Fruit fly (Drosophila melanogaster) whole organism, pupa: ENCODE measurements around the gene TfAP-2.

Source experiments
- CG10348 ChIP-seq: fragments of 200-800 bp; sonication (Bioruptor generic); IDR thresholded peaks from 2 replicates; pipeline ENCODE4 v1.3.6; 2022; ENCODE audit warnings: missing biosample characterization, missing genetic modification characterization
- CG12605 ChIP-seq: fragments of 200-800 bp; sonication (Bioruptor generic); IDR thresholded peaks from 2 replicates; pipeline ENCODE4 v1.3.6; 2022; ENCODE audit warnings: missing biosample characterization, missing genetic modification characterization
- CG13204 ChIP-seq: fragments of 200-800 bp; sonication (Bioruptor generic); optimal IDR thresholded peaks from 2 replicates; lab custom pipeline; 2018; ENCODE audit warnings: missing biosample characterization, mild to moderate bottlenecking, missing genetic modification characterization, moderate library complexity
- CG14655 ChIP-seq: fragments of 200-800 bp; sonication (Bioruptor generic); optimal IDR thresholded peaks from 3 replicates; lab custom pipeline; 2017; ENCODE audit warnings: mild to moderate bottlenecking, missing biosample characterization, missing genetic modification reagents, missing genetic modification characterization
- CG15710 ChIP-seq: fragments of 200-800 bp; sonication (Bioruptor generic); optimal IDR thresholded peaks from 2 replicates; lab custom pipeline; 2018; ENCODE audit warnings: missing biosample characterization, mild to moderate bottlenecking, missing genetic modification characterization, moderate library complexity
- CG17806 ChIP-seq: fragments of 200-800 bp; sonication (Bioruptor generic); optimal IDR thresholded peaks from 2 replicates; lab custom pipeline; 2018; ENCODE audit warnings: missing biosample characterization, mild to moderate bottlenecking, missing genetic modification characterization, moderate library complexity
- CG32121 ChIP-seq: fragments of 200-800 bp; sonication (Bioruptor generic); IDR thresholded peaks from 2 replicates; pipeline ENCODE4 v1.3.6; 2022; ENCODE audit warnings: missing biosample characterization, missing genetic modification characterization
- CG34367 ChIP-seq: fragments of 200-800 bp; sonication (Bioruptor generic); optimal IDR thresholded peaks from 2 replicates; lab custom pipeline; 2018; ENCODE audit warnings: missing biosample characterization, mild to moderate bottlenecking, missing genetic modification characterization
- CG4496 ChIP-seq: fragments of 200-800 bp; sonication (Bioruptor generic); IDR thresholded peaks from 3 replicates; pipeline ENCODE4 v1.3.6; 2022; ENCODE audit warnings: missing biosample characterization, missing genetic modification characterization
- CG8159 ChIP-seq: fragments of 200-800 bp; sonication (Bioruptor generic); optimal IDR thresholded peaks from 3 replicates; lab custom pipeline; 2018; ENCODE audit warnings: missing biosample characterization, mild to moderate bottlenecking, missing genetic modification characterization, moderate library complexity
- CG8301 ChIP-seq: fragments of 200-800 bp; sonication (Bioruptor generic); optimal IDR thresholded peaks from 2 replicates; lab custom pipeline; 2018; ENCODE audit warnings: missing biosample characterization, mild to moderate bottlenecking, missing genetic modification characterization
- CG9948 ChIP-seq: fragments of 200-800 bp; sonication (Bioruptor generic); optimal IDR thresholded peaks from 2 replicates; lab custom pipeline; 2018; ENCODE audit warnings: missing biosample characterization, mild to moderate bottlenecking, missing genetic modification characterization, moderate library complexity
- D1 ChIP-seq: fragments of 200-800 bp; sonication (Bioruptor generic); optimal IDR thresholded peaks from 2 replicates; lab custom pipeline; 2018; ENCODE audit warnings: missing biosample characterization, mild to moderate bottlenecking, missing genetic modification characterization, moderate library complexity
- EcR ChIP-seq: fragments of 200-800 bp; sonication (Bioruptor generic); optimal IDR thresholded peaks from 3 replicates; lab custom pipeline; 2019; ENCODE audit warnings: missing biosample characterization, missing genetic modification characterization, mild to moderate bottlenecking, moderate library complexity, missing genetic modification reagents
- Ets98B ChIP-seq: fragments of 200-800 bp; sonication (Bioruptor generic); IDR thresholded peaks from 2 replicates; pipeline ENCODE4 v1.3.6; 2022; ENCODE audit warnings: missing biosample characterization, missing genetic modification characterization
- Pif1A ChIP-seq: fragments of 200-800 bp; sonication (Bioruptor generic); optimal IDR thresholded peaks from 3 replicates; lab custom pipeline; 2016; ENCODE audit warnings: missing biosample characterization, missing genetic modification characterization
- Pif1B ChIP-seq: fragments of 200-800 bp; sonication (Bioruptor generic); optimal IDR thresholded peaks from 3 replicates; lab custom pipeline; 2016; ENCODE audit warnings: missing biosample characterization, missing genetic modification characterization
- Snoo ChIP-seq: fragments of 200-800 bp; sonication (Bioruptor generic); optimal IDR thresholded peaks from 3 replicates; lab custom pipeline; 2017; ENCODE audit warnings: missing biosample characterization, mild to moderate bottlenecking, missing genetic modification characterization, inconsistent platforms
- fd96Ca ChIP-seq: fragments of 200-800 bp; sonication (Bioruptor generic); IDR thresholded peaks from 3 replicates; pipeline ENCODE4 v1.3.6; 2022; ENCODE audit warnings: missing biosample characterization, missing genetic modification characterization
- gl ChIP-seq: fragments of 200-800 bp; sonication (Bioruptor generic); optimal IDR thresholded peaks from 2 replicates; lab custom pipeline; 2018; ENCODE audit warnings: missing biosample characterization, mild to moderate bottlenecking, missing genetic modification characterization
- rn ChIP-seq: fragments of 200-800 bp; sonication (Bioruptor generic); IDR thresholded peaks from 2 replicates; pipeline ENCODE4 v1.3.6; 2022; ENCODE audit warnings: missing biosample characterization, missing genetic modification characterization

The TfAP-2 gene

DNA sequence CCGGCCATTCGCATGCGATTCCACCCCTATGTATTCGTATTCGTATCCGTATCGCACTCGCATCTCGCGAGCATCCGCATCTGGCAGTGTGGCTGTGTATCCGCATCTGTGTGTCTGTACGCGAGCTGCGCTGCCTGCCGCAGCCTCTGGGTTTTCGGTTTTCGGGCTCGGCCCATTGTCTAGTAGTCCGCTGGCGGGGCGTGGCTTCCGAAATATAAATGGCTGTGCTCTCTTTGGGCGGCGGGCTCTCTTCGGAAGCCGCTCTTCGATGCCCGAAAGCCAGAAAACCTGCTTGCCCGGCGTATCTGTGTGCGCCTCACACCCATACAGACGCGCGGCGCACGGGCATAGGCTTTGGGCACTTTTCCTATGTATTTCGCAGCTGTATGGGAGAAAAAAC lies 11.7 kb downstream of the TfAP-2 start:
- TF ChIP-seq rn (no peak), CG13204 (peak; percentile 46)

DNA sequence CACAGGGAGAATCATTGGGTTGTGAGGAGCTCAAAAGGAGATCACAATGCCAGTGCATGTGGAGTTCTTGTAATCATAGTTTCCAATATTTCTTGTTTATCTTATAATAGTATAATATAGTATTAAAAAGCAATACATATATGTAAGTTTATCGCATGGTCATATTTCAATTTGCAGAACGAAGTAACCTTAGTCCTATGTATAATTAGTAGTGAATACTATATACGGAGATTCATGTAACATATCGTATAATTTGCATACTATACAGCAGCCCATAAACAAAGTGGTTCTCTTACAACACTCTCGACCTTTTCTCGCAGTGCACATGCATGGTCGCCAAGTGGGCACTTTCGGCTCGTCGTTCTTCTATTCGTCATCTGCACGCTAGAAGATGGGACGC lies 15.6 kb downstream of the TfAP-2 start:
- TF ChIP-seq CG13204 (no peak), Snoo (tag; lab: Kevin White, UChicago) (no peak), CG8301 (tag; lab: Kevin White, UChicago) (no peak), rn (no peak), Ets98B (GFP tag; lab: Robert Waterston, UW) (no peak), CG8159 (no peak), CG15710 (tag; lab: Kevin White, UChicago) (peak; percentile 36), Pif1A (no peak), CG32121 (GFP tag; lab: Robert Waterston, UW) (no peak), CG17806 (tag; lab: Kevin White, UChicago) (peak; percentile 51), EcR (GFP tag; lab: Kevin White, UChicago) (no peak), CG34367 (tag; lab: Kevin White, UChicago) (peak; percentile 22), CG10348 (GFP tag; lab: Robert Waterston, UW) (no peak), gl (tag; lab: Kevin White, UChicago) (no peak), CG4496 (no peak), CG9948 (peak; percentile 65), fd96Ca (GFP tag; lab: Robert Waterston, UW) (no peak), CG14655 (GFP tag; lab: Kevin White, UChicago) (peak; percentile 55), D1 (tag; lab: Kevin White, UChicago) (no peak), Pif1B (GFP tag; lab: Kevin White, UChicago) (no peak), CG12605 (no peak)

DNA sequence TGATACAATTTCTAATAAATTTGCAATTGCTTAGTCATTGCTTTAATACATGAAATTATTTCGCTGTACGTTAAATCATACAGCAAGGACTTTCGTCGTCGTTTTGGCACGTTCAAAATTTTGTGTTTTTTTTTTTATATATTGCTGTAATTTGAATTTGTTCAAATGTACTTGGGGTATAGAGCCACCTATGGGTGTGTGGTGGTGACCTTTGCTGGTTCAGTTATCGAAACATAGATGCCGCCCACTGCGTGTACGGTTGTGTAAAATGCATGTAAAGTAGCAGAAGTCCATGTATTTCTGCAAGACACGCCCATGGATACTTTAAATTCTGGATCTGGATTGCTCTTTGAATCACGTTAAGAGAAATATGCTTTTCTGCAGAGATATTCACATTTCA lies 17.6 kb downstream of the TfAP-2 start:
- TF ChIP-seq D1 (tag; lab: Kevin White, UChicago) (peak; percentile 88), CG8159 (no peak)

DNA sequence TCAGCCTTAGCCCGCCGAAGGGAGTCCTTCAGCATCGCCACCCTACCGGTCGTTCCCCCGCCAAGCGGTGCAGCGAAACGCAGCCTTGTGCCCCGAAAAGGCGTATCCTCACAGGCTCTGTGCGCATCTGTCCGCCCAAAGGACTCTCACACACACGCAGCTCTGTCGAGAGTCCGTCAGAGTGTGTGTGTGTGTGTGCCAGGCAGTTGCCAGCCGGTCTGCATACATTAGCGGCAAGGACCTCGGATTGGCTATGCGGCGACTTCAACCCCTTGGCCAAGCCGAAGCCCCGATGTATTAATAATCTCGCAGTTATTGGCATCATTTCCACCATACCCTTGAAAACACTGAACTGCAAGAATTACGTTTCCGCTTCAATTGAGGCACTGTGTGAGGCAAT lies 23.9 kb downstream of the TfAP-2 start:
- TF ChIP-seq CG8159, result no peak

- TF ChIP-seq CG34367 (tag; lab: Kevin White, UChicago) (no peak), Pif1B (GFP tag; lab: Kevin White, UChicago) (no peak), D1 (tag; lab: Kevin White, UChicago) (no peak), CG9948 (no peak), CG8159 (no peak), fd96Ca (GFP tag; lab: Robert Waterston, UW) (no peak), CG4496 (no peak), CG8301 (tag; lab: Kevin White, UChicago) (no peak), Snoo (tag; lab: Kevin White, UChicago) (no peak), CG13204 (no peak), Pif1A (no peak), rn (no peak), CG17806 (tag; lab: Kevin White, UChicago) (no peak), CG14655 (GFP tag; lab: Kevin White, UChicago) (no peak), CG10348 (GFP tag; lab: Robert Waterston, UW) (no peak), CG12605 (no peak), CG15710 (tag; lab: Kevin White, UChicago) (no peak), CG32121 (GFP tag; lab: Robert Waterston, UW) (no peak)
Measured at dm6 chr3L:21617354-21617753, 30.7 kb downstream of the TfAP-2 start, which contains the start of the genes S1P and CG11307. TSS of gene S1P (minus strand) at chr3L:21617376. TSS of gene CG11307 (plus strand) at chr3L:21617623.

DNA sequence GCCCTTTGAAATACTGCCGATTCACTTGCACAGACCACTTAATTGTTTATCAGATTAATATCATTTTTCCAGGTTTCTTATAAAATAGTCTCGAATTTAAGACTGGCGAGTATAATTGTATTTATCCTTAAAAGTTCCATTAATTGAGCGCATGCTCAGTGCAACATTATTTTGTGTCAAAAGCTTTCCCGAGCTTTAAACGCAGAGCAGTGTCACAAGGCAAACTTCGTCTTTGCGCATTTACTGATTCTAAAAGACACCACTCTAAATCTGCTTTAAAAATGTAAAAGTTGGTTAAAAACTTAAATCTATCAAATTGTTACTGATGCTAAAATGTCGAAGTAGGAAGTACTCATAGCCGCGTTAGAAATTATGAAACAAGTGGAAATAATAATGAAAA lies 38.9 kb downstream of the TfAP-2 start, which contains the start of the genes CG7166 and Alg11:
CG7166 (minus strand) TSS at position 101 of the 400 bp plus-strand sequence.
Alg11 (plus strand) TSS at position 260 of the 400 bp plus-strand sequence.
- TF ChIP-seq fd96Ca (GFP tag; lab: Robert Waterston, UW), result no peak
- TF ChIP-seq rn, result no peak
- TF ChIP-seq D1 (tag; lab: Kevin White, UChicago), result no peak
- no peak for TF ChIP-seq CG8159
- no peak for TF ChIP-seq CG4496
- no peak for TF ChIP-seq CG32121 (GFP tag; lab: Robert Waterston, UW)
- no peak for TF ChIP-seq CG34367 (tag; lab: Kevin White, UChicago)
- TF ChIP-seq CG12605, result no peak
- no peak for TF ChIP-seq CG9948
- no peak for TF ChIP-seq gl (tag; lab: Kevin White, UChicago)
- no peak for TF ChIP-seq CG13204

- TF ChIP-seq D1 (tag; lab: Kevin White, UChicago) (peak; percentile 70), CG32121 (GFP tag; lab: Robert Waterston, UW) (no peak), CG12605 (no peak), CG34367 (tag; lab: Kevin White, UChicago) (no peak)
Measured at dm6 chr3L:21626036-21626614, 39.5 kb downstream of the TfAP-2 start.
